Worm (Caenorhabditis elegans): ENCODE measurements around the gene hsp-25.

The hsp-25 gene

DNA sequence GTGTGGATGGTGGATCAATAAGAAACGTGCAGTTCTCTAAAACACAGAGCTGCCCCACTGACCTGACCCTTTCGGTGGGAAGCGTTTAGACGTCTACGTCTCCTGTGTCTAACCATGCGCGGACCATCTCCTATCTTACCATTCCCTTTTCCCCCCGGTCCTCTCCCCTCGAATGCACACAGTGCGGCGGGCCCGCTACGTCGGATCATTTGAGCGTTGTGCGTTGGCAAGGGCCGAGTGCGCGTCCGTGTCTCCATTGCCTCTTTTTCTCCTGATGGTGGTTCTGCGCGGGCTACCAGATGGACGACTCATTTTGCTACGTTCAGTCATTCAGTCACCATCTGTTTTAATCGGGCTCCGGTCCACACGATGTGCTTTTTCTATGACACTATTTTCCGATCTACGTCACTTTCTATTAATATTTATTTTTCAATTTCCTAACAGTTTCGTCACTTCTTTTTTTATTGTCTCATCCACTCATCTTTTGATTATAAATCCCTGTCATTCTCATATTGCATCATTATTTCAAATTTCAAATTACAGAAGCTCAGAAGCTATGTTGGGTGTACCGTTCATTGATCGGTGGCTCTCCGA lies 43.7 kb downstream of the hsp-25 start, which contains the start of gene inx-3:
Gene inx-3, plus strand, starts transcription at position 544 of the 594 bp plus-strand sequence.
- TF ChIP-seq xbp-1 (tag; optimal IDR thresholded peaks at IDR 0.05) (no peak), ama-1 (optimal IDR thresholded peaks at IDR 0.05) (no peak), nhr-71 (tag; optimal IDR thresholded peaks at IDR 0.05) (no peak), lin-14 (GFP tag; optimal IDR thresholded peaks at IDR 0.05) (no peak), mef-2 (tag; optimal IDR thresholded peaks at IDR 0.05) (no peak), fos-1 (tag; optimal IDR thresholded peaks at IDR 0.05) (no peak), snu-23 (GFP tag; optimal IDR thresholded peaks at IDR 0.05) (no peak)

DNA sequence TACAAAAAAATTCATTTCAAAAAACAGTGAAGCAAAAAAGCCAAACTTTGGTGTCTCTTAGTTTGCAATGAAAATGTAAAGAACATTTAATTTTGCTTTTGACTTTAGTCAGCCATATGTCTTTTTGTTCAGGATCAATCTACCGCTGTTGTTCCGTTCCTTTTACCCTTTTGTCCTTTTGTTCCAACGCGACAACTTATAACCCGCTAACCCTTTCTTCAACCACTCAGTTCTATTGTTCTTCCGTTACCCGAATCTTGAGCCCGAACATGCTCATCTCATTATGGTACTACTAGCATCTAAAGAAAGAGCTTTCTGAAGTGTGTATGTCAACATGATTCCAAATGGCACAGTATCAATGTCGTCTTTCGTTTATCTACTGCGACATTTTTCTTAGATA lies 45.4 kb downstream of the hsp-25 start:
- no peak for TF ChIP-seq nhr-84 (tag; optimal IDR thresholded peaks at IDR 0.05)
- TF ChIP-seq lin-15B (tag; optimal IDR thresholded peaks at IDR 0.05) = no peak
- no peak for TF ChIP-seq dpl-1 (GFP tag; optimal IDR thresholded peaks at IDR 0.05)
- no peak for TF ChIP-seq elt-2 (tag; optimal IDR thresholded peaks at IDR 0.05)
- TF ChIP-seq nhr-237 (tag; optimal IDR thresholded peaks at IDR 0.05) = no peak

- TF ChIP-seq efl-1 (optimal IDR thresholded peaks at IDR 0.05) (no peak), efl-1 (GFP tag; optimal IDR thresholded peaks at IDR 0.05 in 1 of 2) (peak in 1 of 2 experiments; percentile 33), ets-5 (GFP tag; IDR thresholded peaks at IDR 0.05) (no peak)
Measured at ce11 chrX:5992770-5993169, 46.7 kb downstream of the hsp-25 start, which contains the start of gene F22F4.5. TSS of gene F22F4.5 (minus strand) at chrX:5992870.

DNA sequence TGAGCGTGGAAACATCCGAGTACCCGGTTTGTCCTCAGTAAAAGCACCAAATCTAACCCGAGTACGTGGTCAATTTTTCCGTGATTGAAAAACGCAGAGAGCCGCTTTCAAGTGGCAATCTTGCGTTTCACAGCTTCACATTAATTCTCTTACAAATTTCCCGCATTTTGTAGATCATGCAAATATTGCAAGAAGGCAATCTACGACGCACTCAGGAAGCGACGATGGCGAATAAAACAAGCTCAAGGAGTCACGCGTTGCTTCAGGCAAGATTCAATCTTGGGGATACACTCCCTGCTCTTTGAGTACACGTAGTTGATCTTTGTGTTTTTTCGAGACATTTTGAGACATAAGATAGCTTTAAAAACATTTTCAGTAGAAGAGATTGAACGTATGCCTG lies 51.5 kb downstream of the hsp-25 start:
- TF ChIP-seq lin-35 (GFP tag; optimal IDR thresholded peaks at IDR 0.05) (no peak), fkh-10 (GFP tag; optimal IDR thresholded peaks at IDR 0.05) (peak; percentile 4), C16A3.4 (tag; optimal IDR thresholded peaks at IDR 0.05) (no peak), elt-2 (tag; optimal IDR thresholded peaks at IDR 0.05) (no peak), lin-14 (GFP tag; optimal IDR thresholded peaks at IDR 0.05) (peak; percentile 53)

DNA sequence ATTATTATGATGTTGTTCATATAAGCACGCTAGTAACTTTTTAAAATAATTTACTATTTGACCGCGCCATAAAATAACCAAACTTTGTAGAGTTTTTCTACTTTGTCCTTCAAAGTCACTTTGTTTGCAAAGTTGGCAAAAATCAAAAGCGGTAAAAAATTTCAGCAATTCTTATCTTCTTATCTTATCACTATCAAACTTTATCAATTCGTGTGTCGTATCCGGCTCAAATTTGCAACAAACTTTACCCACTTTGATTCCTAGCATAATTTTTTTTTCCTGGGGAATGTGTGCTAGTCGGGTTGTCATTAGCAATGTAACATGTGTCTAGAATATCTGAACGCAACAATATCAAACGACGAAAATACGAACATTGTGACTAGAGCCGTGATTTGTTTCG lies 53.7 kb downstream of the hsp-25 start:
- peak; percentile 72 for TF ChIP-seq elt-2 (tag; optimal IDR thresholded peaks at IDR 0.05)
- TF ChIP-seq efl-1 (optimal IDR thresholded peaks at IDR 0.05) = no peak
- peak in 1 of 2 experiments; percentile 17 for TF ChIP-seq efl-1 (GFP tag; optimal IDR thresholded peaks at IDR 0.05 in 1 of 2)
- TF ChIP-seq C16A3.4 (tag; optimal IDR thresholded peaks at IDR 0.05) = no peak

- TF ChIP-seq mdl-1 (tag; optimal IDR thresholded peaks at IDR 0.05) (peak in 1 of 2 experiments; percentile 86), nhr-20 (tag; optimal IDR thresholded peaks at IDR 0.05) (peak; percentile 90), pqm-1 (tag; optimal IDR thresholded peaks at IDR 0.05) (no peak), dpl-1 (GFP tag; optimal IDR thresholded peaks at IDR 0.05) (peak; percentile 89 to 93 (median 90)), vab-15 (tag; optimal IDR thresholded peaks at IDR 0.05) (peak; percentile 47), tlp-1 (tag; optimal IDR thresholded peaks at IDR 0.05) (no peak), C04F5.9 (tag; optimal IDR thresholded peaks at IDR 0.05) (no peak), lir-3 (tag; optimal IDR thresholded peaks at IDR 0.05; ENCODE audit: poor library complexity) (peak; percentile 64), unc-30 (tag; optimal IDR thresholded peaks at IDR 0.05) (no peak), mab-9 (GFP tag; IDR thresholded peaks at IDR 0.05) (no peak), mef-2 (tag; optimal IDR thresholded peaks at IDR 0.05) (peak; percentile 54), hpl-2 (GFP tag; optimal IDR thresholded peaks at IDR 0.05) (no peak), nhr-77 (tag; optimal IDR thresholded peaks at IDR 0.05) (peak; percentile 89), sptf-1 (tag; optimal IDR thresholded peaks at IDR 0.05) (no peak), fkh-10 (GFP tag; optimal IDR thresholded peaks at IDR 0.05) (peak; percentile 72), nhr-85 (tag) (peak; percentile 88), Y116A8C.19 (tag; optimal IDR thresholded peaks at IDR 0.05; ENCODE audit: borderline replicate concordance) (no peak), grh-1 (GFP tag; IDR thresholded peaks at IDR 0.05) (no peak), snpc-4 (tag; optimal IDR thresholded peaks at IDR 0.05) (peak; percentile 5), nhr-12 (tag; optimal IDR thresholded peaks at IDR 0.05) (no peak), nhr-76 (tag; optimal IDR thresholded peaks at IDR 0.05) (no peak), nhr-71 (tag; optimal IDR thresholded peaks at IDR 0.05) (peak; percentile 94), lin-39 (tag; optimal IDR thresholded peaks at IDR 0.05) (peak; percentile 18), nhr-84 (tag; optimal IDR thresholded peaks at IDR 0.05) (no peak), dsc-1 (tag; optimal IDR thresholded peaks at IDR 0.05) (peak; percentile 84), unc-86 (tag; optimal IDR thresholded peaks at IDR 0.05) (peak; percentile 76), egl-13 (tag; optimal IDR thresholded peaks at IDR 0.05) (peak; percentile 82), skn-1 (tag; optimal IDR thresholded peaks at IDR 0.05) (peak; percentile 87), efl-1 (optimal IDR thresholded peaks at IDR 0.05) (peak; percentile 67 to 92), efl-1 (GFP tag; optimal IDR thresholded peaks at IDR 0.05 in 1 of 2) (peak; percentile 94 to 99)
Measured at ce11 chrX:5984581-5985039, 54.8 kb downstream of the hsp-25 start, which contains the start of gene klp-13. TSS of gene klp-13 (plus strand) at chrX:5984989.

Data from whole organism, L1 larva.